Fruit fly (Drosophila melanogaster) whole organism, prepupa: ENCODE measurements around the gene GatB.

Experiments used
- CG10669 ChIP-seq: fragments of 200-800 bp; sonication (Bioruptor generic); optimal IDR thresholded peaks from 3 replicates; lab custom pipeline; 2018; ENCODE audit warnings: missing biosample characterization, mild to moderate bottlenecking, missing genetic modification characterization, moderate library complexity
- CG11294 ChIP-seq: fragments of 200-800 bp; sonication (Bioruptor generic); IDR thresholded peaks from 2 replicates; pipeline ENCODE4 v1.3.6; 2022; ENCODE audit warnings: missing biosample characterization, missing genetic modification characterization
- CG11762 ChIP-seq: fragments of 200-800 bp; sonication (Bioruptor generic); optimal IDR thresholded peaks from 3 replicates; lab custom pipeline; 2016; ENCODE audit warnings: missing biosample characterization, missing genetic modification characterization; ENCODE audit not compliant: insufficient read depth
- CG11902 ChIP-seq: fragments of 200-800 bp; sonication (Bioruptor generic); optimal IDR thresholded peaks from 3 replicates; lab custom pipeline; 2016; ENCODE audit warnings: missing biosample characterization, missing genetic modification characterization
- CG15336 ChIP-seq: fragments of 200-800 bp; sonication (Bioruptor generic); IDR thresholded peaks from 2 replicates; pipeline ENCODE4 v1.3.6; 2022; ENCODE audit warnings: missing biosample characterization, missing genetic modification characterization
- CG1621 ChIP-seq: fragments of 200-800 bp; sonication (Bioruptor generic); optimal IDR thresholded peaks from 3 replicates; lab custom pipeline; 2018; ENCODE audit warnings: missing biosample characterization, mild to moderate bottlenecking, missing genetic modification characterization
- CG3032 ChIP-seq: fragments of 200-800 bp; optimal IDR thresholded peaks from 2 replicates; lab custom pipeline; 2019; ENCODE audit warnings: missing biosample characterization, mild to moderate bottlenecking, missing genetic modification characterization, moderate library complexity
- CG31627 ChIP-seq: fragments of 200-800 bp; sonication (Bioruptor generic); optimal IDR thresholded peaks from 3 replicates; lab custom pipeline; 2016; ENCODE audit warnings: missing biosample characterization, missing genetic modification characterization
- CG32006 ChIP-seq: fragments of 200-800 bp; sonication (Bioruptor generic); optimal IDR thresholded peaks from 3 replicates; lab custom pipeline; 2017; ENCODE audit warnings: missing biosample characterization, mild to moderate bottlenecking, missing genetic modification characterization
- CG3919 ChIP-seq: fragments of 200-800 bp; sonication (Bioruptor generic); optimal IDR thresholded peaks from 3 replicates; lab custom pipeline; 2016; ENCODE audit warnings: missing biosample characterization, missing genetic modification characterization
- CG6276 ChIP-seq: fragments of 200-800 bp; sonication (Bioruptor generic); optimal IDR thresholded peaks from 2 replicates; lab custom pipeline; 2017; ENCODE audit warnings: missing biosample characterization, mild to moderate bottlenecking, missing genetic modification characterization
- CG6792 ChIP-seq: fragments of 200-800 bp; sonication (Bioruptor generic); optimal IDR thresholded peaks from 3 replicates; lab custom pipeline; 2016; ENCODE audit warnings: missing biosample characterization, missing genetic modification characterization
- CG6808 ChIP-seq: fragments of 200-800 bp; sonication (Bioruptor generic); optimal IDR thresholded peaks from 3 replicates; lab custom pipeline; 2017; ENCODE audit warnings: missing biosample characterization, missing genetic modification characterization, mild to moderate bottlenecking, moderate library complexity, missing genetic modification reagents
- CG6854 ChIP-seq: fragments of 200-800 bp; sonication (Bioruptor generic); optimal IDR thresholded peaks from 2 replicates; lab custom pipeline; 2017; ENCODE audit warnings: missing biosample characterization, mild to moderate bottlenecking, missing genetic modification characterization
- CG7368 ChIP-seq: fragments of 200-800 bp; sonication (Bioruptor generic); optimal IDR thresholded peaks from 3 replicates; lab custom pipeline; 2016; ENCODE audit warnings: missing biosample characterization, missing genetic modification characterization
- CG8119 ChIP-seq: fragments of 200-800 bp; sonication (Bioruptor generic); IDR thresholded peaks from 3 replicates; pipeline ENCODE4 v1.3.6; 2022; ENCODE audit warnings: missing biosample characterization, missing genetic modification characterization
- CG8319 ChIP-seq: fragments of 200-800 bp; sonication (Bioruptor generic); optimal IDR thresholded peaks from 3 replicates; lab custom pipeline; 2016; ENCODE audit warnings: missing biosample characterization, missing genetic modification characterization
- CG8632 ChIP-seq: fragments of 200-800 bp; sonication (Bioruptor generic); optimal IDR thresholded peaks from 3 replicates; lab custom pipeline; 2016; ENCODE audit warnings: missing biosample characterization, missing genetic modification characterization
- CG9139 ChIP-seq: fragments of 200-800 bp; sonication (Bioruptor generic); optimal IDR thresholded peaks from 3 replicates; lab custom pipeline; 2017; ENCODE audit warnings: missing biosample characterization, mild to moderate bottlenecking, missing genetic modification characterization
- Eip75B ChIP-seq: fragments of 200-800 bp; sonication (Bioruptor generic); optimal IDR thresholded peaks from 3 replicates; lab custom pipeline; 2016; ENCODE audit warnings: missing biosample characterization, missing genetic modification characterization
- Eip78C ChIP-seq: fragments of 200-800 bp; sonication (Bioruptor generic); peaks from one replicate; lab custom pipeline; 2016; ENCODE audit warnings: missing biosample characterization, missing genetic modification characterization
- Eip93F ChIP-seq: fragments of 200-800 bp; sonication (Bioruptor generic); optimal IDR thresholded peaks from 2 replicates; lab custom pipeline; 2016; ENCODE audit warnings: missing biosample characterization, mild to moderate bottlenecking, missing genetic modification characterization
- Ets96B ChIP-seq: fragments of 200-800 bp; optimal IDR thresholded peaks from 2 replicates; lab custom pipeline; 2019; ENCODE audit warnings: missing biosample characterization, mild to moderate bottlenecking, missing genetic modification characterization, moderate library complexity
- Gug ChIP-seq: fragments of 200-800 bp; sonication (Bioruptor generic); IDR thresholded peaks from 2 replicates; pipeline ENCODE4 v1.3.6; 2022; ENCODE audit warnings: missing biosample characterization, missing genetic modification characterization
- Hr38 ChIP-seq: sonication (Bioruptor generic); optimal IDR thresholded peaks from 2 replicates; lab custom pipeline; 2016; ENCODE audit warnings: missing biosample characterization, missing genetic modification characterization
- Lpt ChIP-seq: fragments of 200-800 bp; sonication (Bioruptor generic); optimal IDR thresholded peaks from 3 replicates; lab custom pipeline; 2016; ENCODE audit warnings: missing biosample characterization, missing genetic modification characterization
- Met ChIP-seq: fragments of 200-800 bp; sonication (Bioruptor generic); optimal IDR thresholded peaks from 3 replicates; lab custom pipeline; 2016; ENCODE audit warnings: missing biosample characterization, missing genetic modification characterization
- Smox ChIP-seq: fragments of 200-800 bp; sonication (Bioruptor generic); optimal IDR thresholded peaks from 3 replicates; lab custom pipeline; 2016; ENCODE audit warnings: missing biosample characterization, missing genetic modification characterization
- Sox14 ChIP-seq: fragments of 200-800 bp; sonication (Bioruptor generic); optimal IDR thresholded peaks from 3 replicates; lab custom pipeline; 2016; ENCODE audit warnings: missing biosample characterization, missing genetic modification characterization
- Sox15 ChIP-seq: fragments of 200-800 bp; sonication (Bioruptor generic); optimal IDR thresholded peaks from 3 replicates; lab custom pipeline; 2016; ENCODE audit warnings: missing biosample characterization, missing genetic modification characterization
- achi ChIP-seq: fragments of 200-800 bp; sonication (Bioruptor generic); optimal IDR thresholded peaks from 3 replicates; lab custom pipeline; 2016; ENCODE audit warnings: missing biosample characterization, missing genetic modification characterization
- acj6 ChIP-seq: fragments of 200-800 bp; sonication (Bioruptor generic); optimal IDR thresholded peaks from 3 replicates; lab custom pipeline; 2016; ENCODE audit warnings: missing biosample characterization, missing genetic modification characterization
- cyc ChIP-seq: fragments of 200-800 bp; sonication (Bioruptor generic); optimal IDR thresholded peaks from 3 replicates; lab custom pipeline; 2016; ENCODE audit warnings: missing biosample characterization, missing genetic modification characterization
- dac ChIP-seq: fragments of 200-800 bp; sonication (Bioruptor generic); optimal IDR thresholded peaks from 2 replicates; lab custom pipeline; 2017; ENCODE audit warnings: missing biosample characterization, mild to moderate bottlenecking, missing genetic modification characterization
- dsx ChIP-seq: fragments of 200-800 bp; optimal IDR thresholded peaks from 3 replicates; lab custom pipeline; 2019; ENCODE audit warnings: missing biosample characterization, mild to moderate bottlenecking, missing genetic modification characterization, moderate library complexity; ENCODE audit not compliant: poor library complexity, severe bottlenecking
- eg ChIP-seq: fragments of 200-800 bp; sonication (Bioruptor generic); IDR thresholded peaks from 3 replicates; pipeline ENCODE4 v1.3.6; 2022; ENCODE audit warnings: missing biosample characterization, missing genetic modification characterization
- esn ChIP-seq: fragments of 200-800 bp; sonication (Bioruptor generic); optimal IDR thresholded peaks from 2 replicates; lab custom pipeline; 2016; ENCODE audit warnings: missing biosample characterization, mild to moderate bottlenecking, missing genetic modification characterization, moderate library complexity
- fd59A ChIP-seq: fragments of 200-800 bp; sonication (Bioruptor generic); optimal IDR thresholded peaks from 2 replicates; lab custom pipeline; 2017; ENCODE audit warnings: missing biosample characterization, mild to moderate bottlenecking, missing genetic modification characterization, missing genetic modification reagents
- fkh ChIP-seq: fragments of 200-800 bp; sonication (Bioruptor generic); optimal IDR thresholded peaks from 3 replicates; lab custom pipeline; 2017; ENCODE audit warnings: missing biosample characterization, mild to moderate bottlenecking, missing genetic modification characterization, moderate library complexity
- lz ChIP-seq: fragments of 200-800 bp; sonication (Bioruptor generic); optimal IDR thresholded peaks from 3 replicates; lab custom pipeline; 2016; ENCODE audit warnings: missing biosample characterization, missing genetic modification characterization
- pdm3 ChIP-seq: fragments of 200-800 bp; sonication (Bioruptor generic); optimal IDR thresholded peaks from 3 replicates; lab custom pipeline; 2016; ENCODE audit warnings: missing biosample characterization, missing genetic modification characterization
- spab ChIP-seq: fragments of 200-800 bp; sonication (Bioruptor generic); optimal IDR thresholded peaks from 2 replicates; lab custom pipeline; 2017; ENCODE audit warnings: missing biosample characterization, mild to moderate bottlenecking, missing genetic modification characterization, missing genetic modification reagents
- svp ChIP-seq: fragments of 200-800 bp; sonication (Bioruptor generic); peaks from one replicate; lab custom pipeline; 2016; ENCODE audit warnings: missing biosample characterization, missing genetic modification characterization
- topi ChIP-seq: fragments of 200-800 bp; sonication (Bioruptor generic); optimal IDR thresholded peaks from 3 replicates; lab custom pipeline; 2016; ENCODE audit warnings: missing biosample characterization, missing genetic modification characterization

Gene GatB

dm6 chr3R:24130080-24130479 is at the start of gene GatB, which contains the start of gene Tsc1:
Gene GatB (minus strand): TSS chr3R:24130255.
Gene Tsc1 (plus strand): TSS chr3R:24130307.
- no peak for TF ChIP-seq esn
- TF ChIP-seq CG8319 (GFP tag; lab: Kevin White, UChicago) = no peak
- no peak for TF ChIP-seq svp
- TF ChIP-seq CG11902 (GFP tag; lab: Kevin White, UChicago) = no peak
- no peak for TF ChIP-seq Gug (GFP tag; lab: Robert Waterston, UW)
- TF ChIP-seq CG11762 (GFP tag; lab: Kevin White, UChicago) = no peak
- no peak for TF ChIP-seq Eip93F
- TF ChIP-seq CG7368 = no peak
- TF ChIP-seq dsx (GFP tag; lab: Kevin White, UChicago) = no peak
- TF ChIP-seq Ets96B (tag; lab: Kevin White, UChicago) = no peak
- no peak for TF ChIP-seq fd59A (GFP tag; lab: Kevin White, UChicago)
- TF ChIP-seq CG6792 = no peak
- TF ChIP-seq CG8119 = no peak
- TF ChIP-seq acj6 (GFP tag; lab: Kevin White, UChicago) = no peak
- TF ChIP-seq Sox14 (GFP tag; lab: Kevin White, UChicago) = no peak
- no peak for TF ChIP-seq Hr38 (GFP tag; lab: Kevin White, UChicago)
- no peak for TF ChIP-seq CG10669 (GFP tag; lab: Kevin White, UChicago)

dm6 chr3R:24172379-24172778 is 42.3 kb upstream of the GatB start, which contains the start of gene CG13606:
Gene CG13606 (plus strand): TSS chr3R:24172628.
- TF ChIP-seq pdm3 = no peak
- TF ChIP-seq Met (GFP tag; lab: Kevin White, UChicago) = no peak
- no peak for TF ChIP-seq Eip78C

- TF ChIP-seq topi = peak; percentile 28
- peak; percentile 47 for TF ChIP-seq lz (GFP tag; lab: Kevin White, UChicago)
- TF ChIP-seq CG11294 (GFP tag; lab: Robert Waterston, UW) = 0 out of 2 replicates have a peak, but pooled peaks have one; percentile 23
- TF ChIP-seq CG6854 (GFP tag; lab: Kevin White, UChicago) = no peak
- peak; percentile 48 for TF ChIP-seq CG31627 (GFP tag; lab: Kevin White, UChicago)
- peak; percentile 44 for TF ChIP-seq CG3032 (tag; lab: Kevin White, UChicago)
- peak; percentile 45 for TF ChIP-seq cyc (GFP tag; lab: Kevin White, UChicago)
- TF ChIP-seq eg (GFP tag; lab: Robert Waterston, UW) = peak; percentile 48; the same call in 1 of the 3 replicates
- no peak for TF ChIP-seq CG8119
- 0 out of 2 replicates have a peak, but pooled peaks have one; percentile 23 for TF ChIP-seq CG15336 (GFP tag; lab: Robert Waterston, UW)
- peak; percentile 67 for TF ChIP-seq Eip78C
- TF ChIP-seq esn = peak; percentile 64
- peak; percentile 39 for TF ChIP-seq achi
- TF ChIP-seq Eip75B (GFP tag; lab: Kevin White, UChicago) = peak; percentile 33
- TF ChIP-seq CG10669 (GFP tag; lab: Kevin White, UChicago) = no peak
- no peak for TF ChIP-seq Sox15 (GFP tag; lab: Kevin White, UChicago)
- TF ChIP-seq CG7368 = no peak
- peak; percentile 33 for TF ChIP-seq Sox14 (GFP tag; lab: Kevin White, UChicago)
- no peak for TF ChIP-seq CG32006 (GFP tag; lab: Kevin White, UChicago)
Measured at dm6 chr3R:24169362-24169761, 39.3 kb upstream of the GatB start, which contains the start of gene CG5510. Gene CG5510 (minus strand): TSS chr3R:24169562.

- TF ChIP-seq CG6808 (GFP tag; lab: Kevin White, UChicago) = no peak
- TF ChIP-seq Met (GFP tag; lab: Kevin White, UChicago) = no peak
- no peak for TF ChIP-seq CG6276 (GFP tag; lab: Kevin White, UChicago)
- TF ChIP-seq CG8632 (GFP tag; lab: Kevin White, UChicago) = peak; percentile 37
- peak; percentile 76 for TF ChIP-seq lz (GFP tag; lab: Kevin White, UChicago)
- no peak for TF ChIP-seq Hr38 (GFP tag; lab: Kevin White, UChicago)
- no peak for TF ChIP-seq CG11294 (GFP tag; lab: Robert Waterston, UW)
- TF ChIP-seq CG9139 (GFP tag; lab: Kevin White, UChicago) = no peak
- peak; percentile 49 for TF ChIP-seq CG6792
- TF ChIP-seq CG3919 (GFP tag; lab: Kevin White, UChicago) = peak; percentile 58
- peak; percentile 56 for TF ChIP-seq Ets96B (tag; lab: Kevin White, UChicago)
- no peak for TF ChIP-seq dac (GFP tag; lab: Kevin White, UChicago)
- TF ChIP-seq dsx (GFP tag; lab: Kevin White, UChicago) = peak; percentile 56
- TF ChIP-seq Sox15 (GFP tag; lab: Kevin White, UChicago) = no peak
- TF ChIP-seq spab = no peak
- no peak for TF ChIP-seq CG11762 (GFP tag; lab: Kevin White, UChicago)
- no peak for TF ChIP-seq fkh (GFP tag; lab: Kevin White, UChicago)
- TF ChIP-seq Lpt (GFP tag; lab: Kevin White, UChicago) = peak; percentile 36
- peak; percentile 56 for TF ChIP-seq CG15336 (GFP tag; lab: Robert Waterston, UW)
- no peak for TF ChIP-seq Smox (GFP tag; lab: Kevin White, UChicago)
- TF ChIP-seq eg (GFP tag; lab: Robert Waterston, UW) = peak; percentile 70
- no peak for TF ChIP-seq CG1621 (tag; lab: Kevin White, UChicago)
- TF ChIP-seq CG10669 (GFP tag; lab: Kevin White, UChicago) = no peak
- TF ChIP-seq cyc (GFP tag; lab: Kevin White, UChicago) = peak; percentile 56
- peak; percentile 63 for TF ChIP-seq pdm3
Measured at dm6 chr3R:24163556-24164022, 33.5 kb upstream of the GatB start, which contains the start of gene Apc2. Gene Apc2 (plus strand): TSS chr3R:24163966.
